Worm (Caenorhabditis elegans): ENCODE data around the gene xbx-1.

xbx-1 gene

ce11 chrV:14984593-14984992, 4.6 kb downstream of the xbx-1 start, which contains the start of gene F02D8.4:
Gene F02D8.4, plus strand, starts transcription at chrV:14984893.
- TF ChIP-seq tbx-37 (GFP tag; conservative IDR thresholded peaks at IDR 0.05) = no peak
- TF ChIP-seq ceh-36 (tag; optimal IDR thresholded peaks at IDR 0.05) = no peak
- no peak for TF ChIP-seq ceh-13 (GFP tag; optimal IDR thresholded peaks at IDR 0.05)
- TF ChIP-seq hnd-1 (tag; optimal IDR thresholded peaks at IDR 0.05) = no peak
- TF ChIP-seq hmbx-1 (tag; optimal IDR thresholded peaks at IDR 0.05) = no peak
- TF ChIP-seq tra-4 (tag; optimal IDR thresholded peaks at IDR 0.05) = no peak
- no peak for TF ChIP-seq B0310.2 (tag; optimal IDR thresholded peaks at IDR 0.05)
- TF ChIP-seq pes-1 (GFP tag; IDR thresholded peaks at IDR 0.05) = no peak
- no peak for TF ChIP-seq F13C5.2 (tag; optimal IDR thresholded peaks at IDR 0.05)
- TF ChIP-seq flt-1 (GFP tag; IDR thresholded peaks at IDR 0.05) = no peak
- no peak for TF ChIP-seq hmg-4 (GFP tag; optimal IDR thresholded peaks at IDR 0.05)
- TF ChIP-seq ama-1 (optimal IDR thresholded peaks at IDR 0.05) = no peak
- no peak for TF ChIP-seq sea-1 (GFP tag; conservative IDR thresholded peaks at IDR 0.05)
- TF ChIP-seq scrt-1 (GFP tag; IDR thresholded peaks at IDR 0.05) = no peak
- no peak for TF ChIP-seq ets-7 (tag; optimal IDR thresholded peaks at IDR 0.05)

- TF ChIP-seq F13C5.2 (tag; optimal IDR thresholded peaks at IDR 0.05) = no peak
- no peak for TF ChIP-seq flt-1 (GFP tag; IDR thresholded peaks at IDR 0.05)
- no peak for TF ChIP-seq tra-4 (tag; optimal IDR thresholded peaks at IDR 0.05)
- TF ChIP-seq aly-1 (tag; optimal IDR thresholded peaks at IDR 0.05) = no peak
- no peak for TF ChIP-seq hmg-4 (GFP tag; optimal IDR thresholded peaks at IDR 0.05)
- no peak for TF ChIP-seq ets-7 (tag; optimal IDR thresholded peaks at IDR 0.05)
- TF ChIP-seq tbx-11 (GFP tag; IDR thresholded peaks at IDR 0.05) = no peak
- no peak for TF ChIP-seq scrt-1 (GFP tag; IDR thresholded peaks at IDR 0.05)
- TF ChIP-seq ceh-36 (tag; optimal IDR thresholded peaks at IDR 0.05) = no peak
- TF ChIP-seq ceh-13 (GFP tag; optimal IDR thresholded peaks at IDR 0.05) = no peak
- no peak for TF ChIP-seq tbx-37 (GFP tag; conservative IDR thresholded peaks at IDR 0.05)
Measured at ce11 chrV:14990843-14991242, 10.8 kb downstream of the xbx-1 start, which contains the start of the genes cdt-2 and T01C3.2. Gene cdt-2, minus strand, starts transcription at chrV:14991126. Gene T01C3.2, plus strand, starts transcription at chrV:14991168.

- no peak for TF ChIP-seq ceh-13 (GFP tag; optimal IDR thresholded peaks at IDR 0.05)
- TF ChIP-seq hmbx-1 (tag; optimal IDR thresholded peaks at IDR 0.05) = no peak
- no peak for TF ChIP-seq pes-1 (GFP tag; IDR thresholded peaks at IDR 0.05)
- no peak for TF ChIP-seq tra-4 (tag; optimal IDR thresholded peaks at IDR 0.05)
- TF ChIP-seq hmg-4 (GFP tag; optimal IDR thresholded peaks at IDR 0.05) = no peak
- TF ChIP-seq ets-7 (tag; optimal IDR thresholded peaks at IDR 0.05) = no peak
- TF ChIP-seq scrt-1 (GFP tag; IDR thresholded peaks at IDR 0.05) = no peak
- TF ChIP-seq aly-1 (tag; optimal IDR thresholded peaks at IDR 0.05) = no peak
- no peak for TF ChIP-seq flt-1 (GFP tag; IDR thresholded peaks at IDR 0.05)
- no peak for TF ChIP-seq sea-1 (GFP tag; conservative IDR thresholded peaks at IDR 0.05)
- TF ChIP-seq tbx-11 (GFP tag; IDR thresholded peaks at IDR 0.05) = no peak
- no peak for TF ChIP-seq tbx-37 (GFP tag; conservative IDR thresholded peaks at IDR 0.05)
- TF ChIP-seq ama-1 (optimal IDR thresholded peaks at IDR 0.05) = no peak
- no peak for TF ChIP-seq B0310.2 (tag; optimal IDR thresholded peaks at IDR 0.05)
Measured at ce11 chrV:14991489-14991888, 11.5 kb downstream of the xbx-1 start.

ce11 chrV:14992627-14993117, 12.6 kb downstream of the xbx-1 start, which contains the start of gene T01C3.3:
Gene T01C3.3, minus strand, starts transcription at chrV:14992677.
- TF ChIP-seq sea-1 (GFP tag; conservative IDR thresholded peaks at IDR 0.05) = no peak
- TF ChIP-seq ceh-13 (GFP tag; optimal IDR thresholded peaks at IDR 0.05) = no peak
- no peak for TF ChIP-seq ama-1 (optimal IDR thresholded peaks at IDR 0.05)
- no peak for TF ChIP-seq pes-1 (GFP tag; IDR thresholded peaks at IDR 0.05)
- TF ChIP-seq hmbx-1 (tag; optimal IDR thresholded peaks at IDR 0.05) = no peak
- no peak for TF ChIP-seq hmg-4 (GFP tag; optimal IDR thresholded peaks at IDR 0.05)
- TF ChIP-seq B0310.2 (tag; optimal IDR thresholded peaks at IDR 0.05) = no peak
- no peak for TF ChIP-seq ets-7 (tag; optimal IDR thresholded peaks at IDR 0.05)

ce11 chrV:14993620-14994019, 13.6 kb downstream of the xbx-1 start, which contains the start of gene fil-1:
Gene fil-1, plus strand, starts transcription at chrV:14993838.
- TF ChIP-seq tbx-11 (GFP tag; IDR thresholded peaks at IDR 0.05) (no peak), hnd-1 (tag; optimal IDR thresholded peaks at IDR 0.05) (no peak), ama-1 (optimal IDR thresholded peaks at IDR 0.05) (no peak), pes-1 (GFP tag; IDR thresholded peaks at IDR 0.05) (no peak), tbx-37 (GFP tag; conservative IDR thresholded peaks at IDR 0.05) (no peak)

- TF ChIP-seq tra-4 (tag; optimal IDR thresholded peaks at IDR 0.05) (no peak), B0310.2 (tag; optimal IDR thresholded peaks at IDR 0.05) (no peak), ets-7 (tag; optimal IDR thresholded peaks at IDR 0.05) (no peak), pes-1 (GFP tag; IDR thresholded peaks at IDR 0.05) (no peak), ceh-13 (GFP tag; optimal IDR thresholded peaks at IDR 0.05) (no peak), aly-1 (tag; optimal IDR thresholded peaks at IDR 0.05) (no peak), sea-1 (GFP tag; conservative IDR thresholded peaks at IDR 0.05) (no peak), hmbx-1 (tag; optimal IDR thresholded peaks at IDR 0.05) (no peak), flt-1 (GFP tag; IDR thresholded peaks at IDR 0.05) (no peak), ceh-36 (tag; optimal IDR thresholded peaks at IDR 0.05) (no peak), scrt-1 (GFP tag; IDR thresholded peaks at IDR 0.05) (no peak)
Measured at ce11 chrV:14996236-14996635, 16.2 kb downstream of the xbx-1 start, which contains the start of gene irld-14. Gene irld-14, plus strand, starts transcription at chrV:14996536.

ce11 chrV:14999485-15000023, 19.5 kb downstream of the xbx-1 start, which contains the start of gene T01C3.11:
Gene T01C3.11, plus strand, starts transcription at chrV:14999535.
- TF ChIP-seq hnd-1 (tag; optimal IDR thresholded peaks at IDR 0.05) (no peak), hmbx-1 (tag; optimal IDR thresholded peaks at IDR 0.05) (no peak), flt-1 (GFP tag; IDR thresholded peaks at IDR 0.05) (no peak), tbx-37 (GFP tag; conservative IDR thresholded peaks at IDR 0.05) (no peak), scrt-1 (GFP tag; IDR thresholded peaks at IDR 0.05) (no peak), F13C5.2 (tag; optimal IDR thresholded peaks at IDR 0.05) (no peak), sea-1 (GFP tag; conservative IDR thresholded peaks at IDR 0.05) (no peak), aly-1 (tag; optimal IDR thresholded peaks at IDR 0.05) (no peak), B0310.2 (tag; optimal IDR thresholded peaks at IDR 0.05) (no peak), ama-1 (optimal IDR thresholded peaks at IDR 0.05) (no peak), ceh-36 (tag; optimal IDR thresholded peaks at IDR 0.05) (no peak), tbx-11 (GFP tag; IDR thresholded peaks at IDR 0.05) (no peak), ets-7 (tag; optimal IDR thresholded peaks at IDR 0.05) (no peak), pes-1 (GFP tag; IDR thresholded peaks at IDR 0.05) (no peak), hmg-4 (GFP tag; optimal IDR thresholded peaks at IDR 0.05) (no peak), ceh-13 (GFP tag; optimal IDR thresholded peaks at IDR 0.05) (no peak), tra-4 (tag; optimal IDR thresholded peaks at IDR 0.05) (no peak)
